Worm (Caenorhabditis elegans) whole organism, L2 larva: ENCODE data around the gene F10B5.3.

Experiments
- ZK546.5 ChIP-seq: sonication (generic microtip); optimal IDR thresholded peaks from 2 replicates; lab custom pipeline; 2017; ENCODE audit warnings: missing biosample characterization, missing genetic modification characterization
- aly-2 ChIP-seq: fragments of 150-350 bp; optimal IDR thresholded peaks from 2 replicates; lab custom pipeline; 2014; ENCODE audit warnings: missing biosample characterization, missing genetic modification characterization
- crh-2 ChIP-seq: sonication (generic microtip); optimal IDR thresholded peaks from 2 replicates; lab custom pipeline; 2017; ENCODE audit warnings: missing biosample characterization, missing genetic modification characterization
- egl-27 ChIP-seq: sonication (generic microtip); optimal IDR thresholded peaks from 3 replicates; lab custom pipeline; 2017; ENCODE audit warnings: missing biosample characterization, missing genetic modification reagents, missing genetic modification characterization
- lin-39 ChIP-seq: fragments of 150-350 bp; optimal IDR thresholded peaks from 2 replicates; lab custom pipeline; 2014; ENCODE audit warnings: missing biosample characterization, missing genetic modification reagents, missing genetic modification characterization
- nhr-12 ChIP-seq: fragments of 150-350 bp; optimal IDR thresholded peaks from 2 replicates; lab custom pipeline; 2014; ENCODE audit warnings: missing biosample characterization, missing genetic modification characterization
- nhr-21 ChIP-seq: fragments of 150-350 bp; optimal IDR thresholded peaks from 2 replicates; lab custom pipeline; 2014; ENCODE audit warnings: missing biosample characterization, missing genetic modification characterization
- skn-1 ChIP-seq: sonication (generic microtip); optimal IDR thresholded peaks from 2 replicates; lab custom pipeline; 2017; ENCODE audit warnings: missing biosample characterization, missing genetic modification characterization
- snpc-4 ChIP-seq: fragments of 150-350 bp; optimal IDR thresholded peaks from 2 replicates; lab custom pipeline; 2014; ENCODE audit warnings: missing biosample characterization, missing genetic modification characterization
- zag-1 ChIP-seq: fragments of 150-350 bp; optimal IDR thresholded peaks from 2 replicates; lab custom pipeline; 2014; ENCODE audit warnings: missing biosample characterization, missing genetic modification characterization
- ztf-4 ChIP-seq: fragments of 150-350 bp; optimal IDR thresholded peaks from 2 replicates; lab custom pipeline; 2014; ENCODE audit warnings: missing biosample characterization, missing genetic modification characterization

ce11 chrII:8136818-8137217, 13.0 kb downstream of the F10B5.3 start, which contains the start of gene ctns-1:
- TF ChIP-seq nhr-12 (tag; lab: Kevin White, UChicago): no peak
- TF ChIP-seq snpc-4 (tag; lab: Kevin White, UChicago): no peak
- no peak for TF ChIP-seq crh-2 (tag; lab: Kevin White, UChicago)
- TF ChIP-seq lin-39: no peak
- TF ChIP-seq nhr-21 (tag; lab: Kevin White, UChicago): no peak
- TF ChIP-seq ztf-4 (tag; lab: Kevin White, UChicago): no peak
- TF ChIP-seq egl-27 (tag; lab: Kevin White, UChicago): no peak
- no peak for TF ChIP-seq aly-2
- TF ChIP-seq zag-1 (tag; lab: Kevin White, UChicago): no peak
- no peak for TF ChIP-seq skn-1 (tag; lab: Kevin White, UChicago)
- no peak for TF ChIP-seq ZK546.5 (tag; lab: Kevin White, UChicago)
